Worm (Caenorhabditis elegans) whole organism, young adult: ENCODE data around the gene peb-1.

Source experiments
- C17E4.6 ChIP-seq: fragments of 200-800 bp; sonication (Bioruptor generic); IDR thresholded peaks from 2 replicates; pipeline ENCODE4 v1.3.6; 2022; ENCODE audit warnings: missing genetic modification reagents, missing genetic modification characterization, missing compliant biosample characterization
- D2030.7 ChIP-seq: fragments of 200-800 bp; sonication (Bioruptor generic); IDR thresholded peaks from 2 replicates; pipeline ENCODE4 v1.3.6; 2022; ENCODE audit warnings: missing genetic modification reagents, missing genetic modification characterization, missing compliant biosample characterization
- F57C9.4 ChIP-seq: sonication (generic microtip); optimal IDR thresholded peaks from 2 replicates; lab custom pipeline; 2017; ENCODE audit warnings: mild to moderate bottlenecking, missing genetic modification characterization, missing compliant biosample characterization
- Y53F4B.3 ChIP-seq: fragments of 200-800 bp; sonication (Bioruptor generic); IDR thresholded peaks from 2 replicates; pipeline ENCODE4 v1.3.6; 2022; ENCODE audit warnings: missing genetic modification reagents, missing genetic modification characterization, missing compliant biosample characterization
- Y56A3A.18 ChIP-seq: fragments of 200-800 bp; sonication (Bioruptor generic); IDR thresholded peaks from 2 replicates; pipeline ENCODE4 v1.3.6; 2022; ENCODE audit warnings: missing genetic modification reagents, missing genetic modification characterization, missing compliant biosample characterization
- ama-1 ChIP-seq, 3 experiments: fragments of 150-350 bp in 1 of 3; sonication (generic microtip) in 2 of 3; optimal IDR thresholded peaks; 2 replicates each; lab custom pipeline; 2014 to 2018; ENCODE audit warnings: missing biosample characterization in 2 of 3, missing genetic modification characterization in 2 of 3, missing genetic modification reagents in 2 of 3
- aptf-2 ChIP-seq: fragments of 200-800 bp; sonication (Bioruptor generic); conservative IDR thresholded peaks from 2 replicates; pipeline ENCODE4 v1.3.6; 2022; ENCODE audit warnings: missing genetic modification reagents, missing genetic modification characterization, missing compliant biosample characterization
- bed-1 ChIP-seq: fragments of 200-800 bp; sonication (Bioruptor generic); IDR thresholded peaks from 2 replicates; pipeline ENCODE4 v1.3.6; 2022; ENCODE audit warnings: missing genetic modification reagents, missing genetic modification characterization, missing compliant biosample characterization
- ccch-3 ChIP-seq: fragments of 200-800 bp; sonication (Bioruptor generic); optimal IDR thresholded peaks from 2 replicates; lab custom pipeline; 2018; ENCODE audit warnings: mild to moderate bottlenecking, missing genetic modification characterization, missing compliant biosample characterization
- cebp-1 ChIP-seq, 2 experiments: fragments of 200-800 bp in 1 of 2; sonication (Bioruptor generic) in 1 of 2; sonication (generic microtip) in 1 of 2; IDR thresholded peaks in 1 of 2; optimal IDR thresholded peaks in 1 of 2; 2 replicates each; pipeline versions ENCODE4 v1.3.6 to Lab custom; 2017 to 2022; ENCODE audit warnings: missing compliant biosample characterization in 2 of 2, missing genetic modification characterization in 2 of 2, mild to moderate bottlenecking in 1 of 2, missing genetic modification reagents in 1 of 2, moderate library complexity in 1 of 2
- ceh-27 ChIP-seq: fragments of 200-800 bp; sonication (Bioruptor generic); optimal IDR thresholded peaks from 2 replicates; lab custom pipeline; 2018; ENCODE audit warnings: mild to moderate bottlenecking, missing genetic modification characterization, moderate library complexity, missing compliant biosample characterization
- chd-7 ChIP-seq: sonication (generic microtip); optimal IDR thresholded peaks from 2 replicates; lab custom pipeline; 2016; ENCODE audit warnings: mild to moderate bottlenecking, missing genetic modification characterization, moderate library complexity, missing compliant biosample characterization
- die-1 ChIP-seq: sonication (generic microtip); optimal IDR thresholded peaks from 2 replicates; lab custom pipeline; 2016; ENCODE audit warnings: missing genotype, mild to moderate bottlenecking, missing genetic modification characterization, missing compliant biosample characterization
- dpl-1 ChIP-seq: fragments of 150-350 bp; optimal IDR thresholded peaks from 2 replicates; lab custom pipeline; 2014; ENCODE audit warnings: missing biosample characterization, missing genetic modification reagents, missing genetic modification characterization
- egl-44 ChIP-seq: fragments of 200-800 bp; sonication (Bioruptor generic); IDR thresholded peaks from 2 replicates; pipeline ENCODE4 v1.3.6; 2022; ENCODE audit warnings: missing genetic modification reagents, missing genetic modification characterization, missing compliant biosample characterization
- fkh-3 ChIP-seq: sonication (generic microtip); optimal IDR thresholded peaks from 2 replicates; lab custom pipeline; 2016; ENCODE audit warnings: mild to moderate bottlenecking, missing genetic modification characterization, missing compliant biosample characterization
- hlh-26 ChIP-seq: fragments of 200-800 bp; sonication (Bioruptor generic); conservative IDR thresholded peaks from 2 replicates; pipeline ENCODE4 v1.3.6; 2022; ENCODE audit warnings: missing genetic modification reagents, missing genetic modification characterization, missing compliant biosample characterization
- hsf-1 ChIP-seq: fragments of 200-800 bp; sonication (Bioruptor generic); IDR thresholded peaks from 2 replicates; pipeline ENCODE4 v1.3.6; 2022; ENCODE audit warnings: missing genetic modification reagents, missing genetic modification characterization, missing compliant biosample characterization
- lag-1 ChIP-seq: fragments of 200-800 bp; sonication (Bioruptor generic); IDR thresholded peaks from 2 replicates; pipeline ENCODE4 v1.3.6; 2022; ENCODE audit warnings: missing genetic modification reagents, missing genetic modification characterization, missing compliant biosample characterization
- lin-26 ChIP-seq: fragments of 200-800 bp; sonication (Bioruptor generic); IDR thresholded peaks from 2 replicates; pipeline ENCODE4 v1.3.6; 2022; ENCODE audit warnings: missing genetic modification reagents, missing genetic modification characterization, missing compliant biosample characterization
- lin-35 ChIP-seq, 3 experiments: fragments of 150-350 bp in 2 of 3; sonication (generic microtip) in 1 of 3; optimal IDR thresholded peaks; 2 replicates each; lab custom pipeline; 2014 to 2018; ENCODE audit warnings: missing biosample characterization in 3 of 3, missing genetic modification characterization in 3 of 3, missing genetic modification reagents in 3 of 3
- lsl-1 ChIP-seq: fragments of 200-800 bp; sonication (Bioruptor generic); optimal IDR thresholded peaks from 2 replicates; lab custom pipeline; 2018; ENCODE audit warnings: mild to moderate bottlenecking, missing genetic modification characterization, moderate library complexity, missing compliant biosample characterization
- lsy-27 ChIP-seq: sonication (generic microtip); optimal IDR thresholded peaks from 2 replicates; lab custom pipeline; 2017; ENCODE audit warnings: missing genetic modification characterization, mild to moderate bottlenecking, missing compliant biosample characterization, antibody characterized with exemption, missing genotype, borderline replicate concordance; ENCODE audit not compliant: insufficient read depth
- madf-3 ChIP-seq: fragments of 200-800 bp; sonication (Bioruptor generic); IDR thresholded peaks from 2 replicates; pipeline ENCODE4 v1.3.6; 2022; ENCODE audit warnings: missing genetic modification reagents, missing genetic modification characterization, missing compliant biosample characterization
- mes-4 ChIP-seq: sonication (generic microtip); optimal IDR thresholded peaks from 2 replicates; lab custom pipeline; 2016; ENCODE audit warnings: missing genotype, missing genetic modification characterization, missing compliant biosample characterization
- nfya-1 ChIP-seq: sonication (generic microtip); optimal IDR thresholded peaks from 2 replicates; lab custom pipeline; 2017; ENCODE audit warnings: antibody characterized with exemption, missing compliant biosample characterization, missing genetic modification characterization, borderline replicate concordance; ENCODE audit not compliant: insufficient read depth
- nhr-80 ChIP-seq: sonication (generic microtip); optimal IDR thresholded peaks from 2 replicates; lab custom pipeline; 2016; ENCODE audit warnings: missing genetic modification characterization, missing compliant biosample characterization
- sdz-38 ChIP-seq: sonication (generic microtip); optimal IDR thresholded peaks from 2 replicates; lab custom pipeline; 2016; ENCODE audit warnings: missing genotype, missing genetic modification characterization, missing compliant biosample characterization
- sea-2 ChIP-seq: fragments of 200-800 bp; sonication (Bioruptor generic); IDR thresholded peaks from 2 replicates; pipeline ENCODE4 v1.3.6; 2022; ENCODE audit warnings: missing genetic modification characterization, missing compliant biosample characterization
- somi-1 ChIP-seq: fragments of 200-800 bp; sonication (Bioruptor generic); optimal IDR thresholded peaks from 2 replicates; lab custom pipeline; 2018; ENCODE audit warnings: mild to moderate bottlenecking, missing genetic modification characterization, missing compliant biosample characterization
- zfh-2 ChIP-seq: fragments of 200-800 bp; sonication (Bioruptor generic); conservative IDR thresholded peaks from 2 replicates; pipeline ENCODE4 v1.3.6; 2022; ENCODE audit warnings: missing genetic modification reagents, missing genetic modification characterization, missing compliant biosample characterization
- ztf-18 ChIP-seq: sonication (generic microtip); optimal IDR thresholded peaks from 2 replicates; lab custom pipeline; 2016; ENCODE audit warnings: missing genotype, mild to moderate bottlenecking, missing genetic modification characterization, missing compliant biosample characterization
- ztf-25 ChIP-seq: fragments of 200-800 bp; sonication (Bioruptor generic); IDR thresholded peaks from 2 replicates; pipeline ENCODE4 v1.3.6; 2022; ENCODE audit warnings: missing genetic modification reagents, missing genetic modification characterization, missing compliant biosample characterization
- ztf-3 ChIP-seq: fragments of 200-800 bp; sonication (Bioruptor generic); optimal IDR thresholded peaks from 2 replicates; lab custom pipeline; 2018; ENCODE audit warnings: mild to moderate bottlenecking, missing genetic modification characterization, missing compliant biosample characterization
- ztf-6 ChIP-seq: fragments of 200-800 bp; sonication (Bioruptor generic); IDR thresholded peaks from 2 replicates; pipeline ENCODE4 v1.3.6; 2022; ENCODE audit warnings: missing genetic modification reagents, missing genetic modification characterization, missing compliant biosample characterization

peb-1 gene

DNA sequence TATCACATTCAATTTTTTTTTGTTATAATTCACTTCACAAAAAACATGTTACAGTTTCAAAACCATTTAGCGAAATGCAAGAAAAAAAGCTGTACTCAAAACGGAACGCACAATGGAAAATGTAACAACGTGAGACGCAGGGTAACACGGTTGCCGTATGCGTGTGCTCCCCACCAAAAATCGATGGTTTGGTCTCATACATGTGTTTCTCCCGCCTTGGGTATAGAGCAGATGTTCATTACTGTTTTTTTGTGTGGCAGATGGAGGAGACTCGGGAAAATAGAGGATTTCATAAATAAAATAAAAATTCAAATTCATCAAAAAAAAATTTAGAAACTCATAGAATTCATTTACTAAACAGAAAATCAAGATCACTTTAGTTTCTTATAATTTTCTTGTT lies 50.2 kb downstream of the peb-1 start, which contains the start of gene AH9.3:
Gene AH9.3 (minus strand): TSS at position 101 of the 400 bp plus-strand sequence.
- TF ChIP-seq nhr-80 (peak; percentile 6), F57C9.4 (no peak)
- TF ChIP-seq, all 124 proteins: peak for 1

DNA sequence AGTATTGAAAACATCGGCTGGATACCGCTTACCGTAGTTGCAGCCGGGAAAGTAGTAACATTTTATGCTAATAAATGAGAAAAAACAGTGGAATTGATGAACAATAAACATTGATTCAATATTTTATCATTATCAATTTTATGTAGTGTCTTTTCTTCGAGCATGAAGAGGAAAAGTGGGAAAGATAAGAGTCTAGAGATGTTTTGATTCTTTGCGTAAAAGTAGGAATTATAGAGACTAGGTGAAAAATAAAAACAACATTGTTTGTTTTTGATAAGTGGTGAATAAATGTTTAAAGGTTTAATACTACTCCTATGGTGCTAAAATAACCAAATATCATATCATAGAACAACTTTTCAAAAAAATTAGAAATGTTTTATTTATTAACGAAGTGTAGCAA lies 51.6 kb downstream of the peb-1 start:
- TF ChIP-seq egl-44 (GFP tag; lab: Robert Waterston, UW) (no peak), lsy-27 (tag; lab: Kevin White, UChicago) (no peak), hsf-1 (GFP tag; lab: Robert Waterston, UW) (no peak), nfya-1 (no peak), somi-1 (GFP tag; lab: Kevin White, UChicago) (no peak), dpl-1 (GFP tag; lab: Kevin White, UChicago) (no peak), D2030.7 (GFP tag; lab: Robert Waterston, UW) (no peak), Y53F4B.3 (no peak), die-1 (tag; lab: Kevin White, UChicago) (no peak)

- peak; percentile 87 for TF ChIP-seq ceh-27 (GFP tag; lab: Kevin White, UChicago)
- TF ChIP-seq zfh-2 (GFP tag; lab: Robert Waterston, UW) = no peak
These were observed 54.2 kb downstream of the peb-1 start for ce11 chrX:2265069-2265468.

- TF ChIP-seq bed-1 (GFP tag; lab: Robert Waterston, UW) (no peak), lag-1 (no peak), Y56A3A.18 (GFP tag; lab: Robert Waterston, UW) (no peak), sea-2 (no peak), ztf-18 (tag; lab: Kevin White, UChicago) (no peak), madf-3 (GFP tag; lab: Robert Waterston, UW) (no peak), sdz-38 (tag; lab: Kevin White, UChicago) (no peak), ztf-25 (GFP tag; lab: Robert Waterston, UW) (no peak)
These were observed 55.5 kb downstream of the peb-1 start for ce11 chrX:2266366-2266765.

ce11 chrX:2266777-2267176 lies 55.9 kb downstream of the peb-1 start:
- no peak for TF ChIP-seq C17E4.6 (GFP tag; lab: Robert Waterston, UW)
- TF ChIP-seq zfh-2 (GFP tag; lab: Robert Waterston, UW) = no peak
- no peak for TF ChIP-seq fkh-3 (tag; lab: Kevin White, UChicago)
- TF ChIP-seq egl-44 (GFP tag; lab: Robert Waterston, UW) = no peak
- TF ChIP-seq mes-4 (tag; lab: Kevin White, UChicago) = no peak
- no peak for TF ChIP-seq F57C9.4
- no peak for TF ChIP-seq lin-26 (GFP tag; lab: Robert Waterston, UW)
- no peak for TF ChIP-seq aptf-2 (GFP tag; lab: Robert Waterston, UW)
- TF ChIP-seq ama-1 (optimal IDR thresholded peaks at IDR 0.05; lab: Kevin White, UChicago) = no peak
- TF ChIP-seq ama-1 (GFP tag; optimal IDR thresholded peaks at IDR 0.05; lab: Kevin White, UChicago) = no peak
- TF ChIP-seq ztf-6 = no peak
- TF ChIP-seq ccch-3 = no peak
- no peak for TF ChIP-seq ztf-3 (GFP tag; lab: Kevin White, UChicago)
- no peak for TF ChIP-seq cebp-1 (GFP tag; IDR thresholded peaks at IDR 0.05; lab: Robert Waterston, UW)
- no peak for TF ChIP-seq cebp-1 (tag; optimal IDR thresholded peaks at IDR 0.05; lab: Kevin White, UChicago)
- no peak for TF ChIP-seq chd-7
- TF ChIP-seq hlh-26 (GFP tag; lab: Robert Waterston, UW) = no peak
- no peak for TF ChIP-seq lsl-1
- no peak for TF ChIP-seq lin-35 (GFP tag; optimal IDR thresholded peaks at IDR 0.05; lab: Kevin White, UChicago)
- TF ChIP-seq, all 124 proteins: peak for 0
